Worm (Caenorhabditis elegans): ENCODE results near the gene str-46.

Gene str-46

DNA sequence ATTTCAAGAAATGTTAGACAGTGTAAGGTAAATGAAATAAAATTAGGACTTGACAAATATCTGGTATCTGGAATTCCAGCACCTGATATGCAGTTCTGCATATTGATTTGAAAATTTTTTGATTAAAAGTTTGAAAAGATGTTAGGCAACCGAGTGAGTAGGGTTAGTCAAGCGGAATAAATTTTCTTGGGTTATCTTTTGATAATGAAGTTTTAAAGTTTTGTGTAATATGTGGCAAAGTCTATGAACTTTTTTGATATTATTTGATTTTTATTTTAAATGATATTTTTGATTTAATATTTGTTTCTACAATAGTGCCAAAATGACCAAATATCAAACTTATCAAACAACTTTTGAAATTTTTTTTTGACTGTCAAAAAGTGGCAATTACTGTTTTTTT, 30.3 kb downstream of the str-46 start, which contains the start of gene srh-241:
Gene srh-241, minus strand, starts transcription at position 101 of the 400 bp plus-strand sequence.
- TF ChIP-seq flt-1 (GFP tag; IDR thresholded peaks at IDR 0.05) = no peak
- no peak for TF ChIP-seq ets-7 (tag; optimal IDR thresholded peaks at IDR 0.05)
- no peak for TF ChIP-seq ceh-36 (tag; optimal IDR thresholded peaks at IDR 0.05)
- TF ChIP-seq tra-4 (tag; optimal IDR thresholded peaks at IDR 0.05) = no peak

DNA sequence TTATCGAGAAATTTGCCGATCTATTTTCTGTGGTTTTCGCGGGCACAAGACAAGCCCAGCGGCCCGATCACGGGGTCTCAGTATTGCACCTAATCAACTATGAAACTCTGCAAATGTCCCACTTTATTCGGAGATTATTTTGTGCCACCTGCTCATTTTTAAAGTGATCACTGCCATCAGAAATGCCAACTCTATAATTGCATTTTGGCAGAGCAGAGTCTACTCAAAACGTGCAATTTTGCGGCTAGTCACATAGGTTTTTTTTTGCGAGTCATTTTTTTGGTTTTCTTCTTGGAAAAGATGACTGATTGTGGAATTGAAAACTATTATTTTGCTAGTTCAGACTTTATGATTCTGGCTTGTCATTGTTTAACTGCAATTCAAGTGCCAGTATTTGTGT, 34.9 kb downstream of the str-46 start, which contains the start of gene srh-240:
Gene srh-240, plus strand, starts transcription at position 301 of the 400 bp plus-strand sequence.
- no peak for TF ChIP-seq ceh-13 (GFP tag; optimal IDR thresholded peaks at IDR 0.05)
- no peak for TF ChIP-seq ceh-36 (tag; optimal IDR thresholded peaks at IDR 0.05)
- TF ChIP-seq ets-7 (tag; optimal IDR thresholded peaks at IDR 0.05) = no peak
- TF ChIP-seq F13C5.2 (tag; optimal IDR thresholded peaks at IDR 0.05) = no peak
- no peak for TF ChIP-seq tra-4 (tag; optimal IDR thresholded peaks at IDR 0.05)
- TF ChIP-seq B0310.2 (tag; optimal IDR thresholded peaks at IDR 0.05) = no peak
- TF ChIP-seq aly-1 (tag; optimal IDR thresholded peaks at IDR 0.05) = no peak
- TF ChIP-seq tbx-11 (GFP tag; IDR thresholded peaks at IDR 0.05) = no peak
- TF ChIP-seq hmg-4 (GFP tag; optimal IDR thresholded peaks at IDR 0.05) = no peak
- no peak for TF ChIP-seq hnd-1 (tag; optimal IDR thresholded peaks at IDR 0.05)
- no peak for TF ChIP-seq tbx-37 (GFP tag; conservative IDR thresholded peaks at IDR 0.05)
- TF ChIP-seq ama-1 (optimal IDR thresholded peaks at IDR 0.05) = no peak
- no peak for TF ChIP-seq sea-1 (GFP tag; conservative IDR thresholded peaks at IDR 0.05)
- TF ChIP-seq hmbx-1 (tag; optimal IDR thresholded peaks at IDR 0.05) = no peak

DNA sequence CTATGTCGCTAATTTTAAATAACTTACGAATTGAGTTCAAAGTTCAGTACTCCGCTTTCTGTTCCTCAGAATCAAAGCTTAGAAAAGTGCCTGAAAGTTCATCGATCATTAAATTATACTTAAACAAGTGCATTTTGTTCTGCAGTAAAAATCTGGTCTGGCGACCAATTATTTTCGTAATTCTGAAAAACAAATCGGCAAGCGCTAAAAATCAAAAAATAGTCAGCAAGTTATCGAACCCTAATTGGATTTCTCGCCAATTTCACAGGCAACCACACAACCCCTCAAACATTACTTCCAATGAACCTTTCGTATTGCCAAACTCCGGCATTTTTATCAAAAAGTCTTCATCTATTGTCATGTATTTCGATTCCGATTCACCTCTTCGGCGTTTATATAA, 36.7 kb downstream of the str-46 start, which contains the start of gene srh-272:
Gene srh-272, plus strand, starts transcription at position 301 of the 400 bp plus-strand sequence.
- TF ChIP-seq sea-1 (GFP tag; conservative IDR thresholded peaks at IDR 0.05) (no peak), B0310.2 (tag; optimal IDR thresholded peaks at IDR 0.05) (no peak), tra-4 (tag; optimal IDR thresholded peaks at IDR 0.05) (no peak), ceh-36 (tag; optimal IDR thresholded peaks at IDR 0.05) (no peak), ama-1 (optimal IDR thresholded peaks at IDR 0.05) (no peak), hmbx-1 (tag; optimal IDR thresholded peaks at IDR 0.05) (no peak), scrt-1 (GFP tag; IDR thresholded peaks at IDR 0.05) (no peak), hmg-4 (GFP tag; optimal IDR thresholded peaks at IDR 0.05) (no peak), ets-7 (tag; optimal IDR thresholded peaks at IDR 0.05) (no peak), pes-1 (GFP tag; IDR thresholded peaks at IDR 0.05) (no peak), F13C5.2 (tag; optimal IDR thresholded peaks at IDR 0.05) (no peak), ceh-13 (GFP tag; optimal IDR thresholded peaks at IDR 0.05) (no peak), aly-1 (tag; optimal IDR thresholded peaks at IDR 0.05) (no peak), hnd-1 (tag; optimal IDR thresholded peaks at IDR 0.05) (no peak)

DNA sequence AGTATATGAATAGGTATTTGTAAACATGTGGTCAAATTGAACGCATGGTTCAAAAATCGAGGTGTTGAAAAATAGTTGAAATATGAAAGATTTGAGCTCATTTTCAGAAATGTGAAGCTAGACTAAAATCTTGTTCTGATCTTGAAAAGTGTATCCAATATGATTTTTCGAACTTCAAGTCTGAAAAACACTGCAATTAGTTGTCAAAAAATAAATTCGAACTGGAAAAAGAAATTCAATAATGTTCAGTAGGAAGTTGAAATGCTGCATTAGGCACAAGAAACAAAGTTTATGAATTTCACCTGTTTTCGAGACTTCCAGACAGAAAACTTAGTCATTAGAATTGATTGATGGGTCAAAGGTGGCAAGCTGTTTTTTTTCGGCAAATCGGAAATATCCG, 38.3 kb downstream of the str-46 start, which contains the start of gene srh-270:
Gene srh-270, minus strand, starts transcription at position 101 of the 400 bp plus-strand sequence.
- no peak for TF ChIP-seq scrt-1 (GFP tag; IDR thresholded peaks at IDR 0.05)

ce11 chrV:2859738-2860137, 40.0 kb downstream of the str-46 start, which contains the start of gene srj-54:
Gene srj-54 (minus strand): TSS chrV:2859838.
- TF ChIP-seq pes-1 (GFP tag; IDR thresholded peaks at IDR 0.05) (no peak), ceh-13 (GFP tag; optimal IDR thresholded peaks at IDR 0.05) (no peak), F13C5.2 (tag; optimal IDR thresholded peaks at IDR 0.05) (no peak), hmbx-1 (tag; optimal IDR thresholded peaks at IDR 0.05) (no peak), tra-4 (tag; optimal IDR thresholded peaks at IDR 0.05) (no peak)

DNA sequence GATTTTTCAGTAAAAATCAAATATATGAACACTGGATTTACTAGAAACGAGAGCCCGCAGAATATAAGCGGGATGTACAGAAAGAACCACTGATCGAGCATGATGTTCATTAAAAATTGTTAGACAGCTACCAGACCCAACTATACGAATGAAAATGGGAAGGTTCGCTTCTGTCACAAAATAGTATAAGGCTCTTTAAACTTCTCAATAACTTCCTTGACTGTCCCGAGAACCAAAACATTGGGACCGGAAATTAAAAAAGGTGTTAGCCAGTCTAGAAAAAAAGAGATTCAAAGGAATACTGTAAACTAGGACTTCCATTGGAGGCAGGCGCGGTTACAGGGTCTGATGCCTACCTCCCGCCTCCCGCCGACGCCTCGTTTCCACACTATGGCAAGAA, 41.9 kb downstream of the str-46 start, which contains the start of gene srj-55:
Gene srj-55, minus strand, starts transcription at position 101 of the 400 bp plus-strand sequence.
- no peak for TF ChIP-seq aly-1 (tag; optimal IDR thresholded peaks at IDR 0.05)

- TF ChIP-seq F13C5.2 (tag; optimal IDR thresholded peaks at IDR 0.05) (no peak), aly-1 (tag; optimal IDR thresholded peaks at IDR 0.05) (no peak), tra-4 (tag; optimal IDR thresholded peaks at IDR 0.05) (no peak), ceh-36 (tag; optimal IDR thresholded peaks at IDR 0.05) (no peak), tbx-11 (GFP tag; IDR thresholded peaks at IDR 0.05) (no peak), B0310.2 (tag; optimal IDR thresholded peaks at IDR 0.05) (no peak), pes-1 (GFP tag; IDR thresholded peaks at IDR 0.05) (no peak), ceh-13 (GFP tag; optimal IDR thresholded peaks at IDR 0.05) (no peak), hmg-4 (GFP tag; optimal IDR thresholded peaks at IDR 0.05) (no peak), ama-1 (optimal IDR thresholded peaks at IDR 0.05) (no peak)
Measured at ce11 chrV:2855473-2855872, 44.3 kb downstream of the str-46 start, which contains the start of gene srj-57. Gene srj-57 (minus strand): TSS chrV:2855573.

ce11 chrV:2849071-2849470, 50.7 kb downstream of the str-46 start, which contains the start of gene ugt-53:
Gene ugt-53 (plus strand): TSS chrV:2849343.
- TF ChIP-seq ceh-36 (tag; optimal IDR thresholded peaks at IDR 0.05) (no peak), ama-1 (optimal IDR thresholded peaks at IDR 0.05) (no peak), aly-1 (tag; optimal IDR thresholded peaks at IDR 0.05) (no peak), ceh-13 (GFP tag; optimal IDR thresholded peaks at IDR 0.05) (no peak), hmbx-1 (tag; optimal IDR thresholded peaks at IDR 0.05) (no peak), hnd-1 (tag; optimal IDR thresholded peaks at IDR 0.05) (no peak), hmg-4 (GFP tag; optimal IDR thresholded peaks at IDR 0.05) (no peak), pes-1 (GFP tag; IDR thresholded peaks at IDR 0.05) (no peak), sea-1 (GFP tag; conservative IDR thresholded peaks at IDR 0.05) (no peak), F13C5.2 (tag; optimal IDR thresholded peaks at IDR 0.05) (no peak), tbx-11 (GFP tag; IDR thresholded peaks at IDR 0.05) (no peak)

Data from whole organism, early embryonic.